Worm (Caenorhabditis elegans): ENCODE data around the gene nhr-258.

DNA sequence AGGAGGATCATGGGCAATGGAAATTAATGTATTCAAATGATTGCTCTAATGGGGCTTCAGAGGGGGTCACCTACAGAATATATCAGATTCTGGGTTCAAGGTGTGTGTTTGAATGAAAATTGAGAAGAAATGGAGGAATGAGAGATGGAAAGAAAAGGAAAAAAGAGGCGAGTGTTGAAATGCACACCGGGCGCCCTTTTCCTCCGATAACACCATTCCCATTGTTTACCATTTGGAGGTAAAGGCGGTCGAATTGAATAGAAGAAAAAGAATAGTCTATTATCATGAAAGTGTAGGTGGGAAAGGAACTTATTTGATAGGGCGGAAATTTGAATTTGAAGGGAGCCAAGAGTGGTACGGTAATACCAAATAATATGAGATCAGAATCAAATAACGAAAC lies 39.4 kb upstream of the nhr-258 start:
- TF ChIP-seq nhr-12 (tag; optimal IDR thresholded peaks at IDR 0.05) (no peak), nhr-77 (tag; optimal IDR thresholded peaks at IDR 0.05) (no peak), R02D3.7 (tag; optimal IDR thresholded peaks at IDR 0.05) (no peak), zag-1 (tag; optimal IDR thresholded peaks at IDR 0.05) (no peak), ZK546.5 (tag; optimal IDR thresholded peaks at IDR 0.05) (no peak), lsy-2 (tag; optimal IDR thresholded peaks at IDR 0.05) (no peak)

Data from whole organism, L2 larva.